Worm (Caenorhabditis elegans) whole organism, midembryonic: ENCODE results near the gene nkb-3.

ENCODE experiments used
- cog-1 ChIP-seq: sonication (generic microtip); optimal IDR thresholded peaks from 2 replicates; lab custom pipeline; 2016; ENCODE audit warnings: missing genetic modification characterization, missing compliant biosample characterization
- flt-1 ChIP-seq: fragments of 200-800 bp; sonication (Bioruptor generic); IDR thresholded peaks from 2 replicates; pipeline ENCODE4 v1.3.6; 2022; ENCODE audit warnings: missing genetic modification characterization, missing compliant biosample characterization
- klf-2 ChIP-seq: fragments of 200-800 bp; sonication (Bioruptor generic); conservative IDR thresholded peaks from 2 replicates; pipeline ENCODE4 v1.3.6; 2022; ENCODE audit warnings: missing genetic modification reagents, missing genetic modification characterization, missing compliant biosample characterization
- med-1 ChIP-seq: sonication (generic microtip); optimal IDR thresholded peaks from 2 replicates; lab custom pipeline; 2017; ENCODE audit warnings: missing genetic modification characterization, mild to moderate bottlenecking, missing compliant biosample characterization, antibody characterized with exemption, missing genetic modification reagents; ENCODE audit not compliant: insufficient read depth
- tab-1 ChIP-seq: fragments of 200-800 bp; sonication (Bioruptor generic); IDR thresholded peaks from 2 replicates; pipeline ENCODE4 v1.3.6; 2022; ENCODE audit warnings: missing genetic modification characterization, missing compliant biosample characterization
- ztf-29 ChIP-seq: fragments of 200-800 bp; sonication (Bioruptor generic); IDR thresholded peaks from 2 replicates; pipeline ENCODE4 v1.3.6; 2022; ENCODE audit warnings: missing genetic modification reagents, missing genetic modification characterization, missing compliant biosample characterization

- no peak for TF ChIP-seq med-1
- no peak for TF ChIP-seq klf-2
- no peak for TF ChIP-seq cog-1 (tag; lab: Kevin White, UChicago)
- TF ChIP-seq flt-1 (GFP tag; lab: Robert Waterston, UW), result no peak
- no peak for TF ChIP-seq ztf-29 (GFP tag; lab: Robert Waterston, UW)
- no peak for TF ChIP-seq tab-1
These were observed 22.4 kb downstream of the nkb-3 start for ce11 chrX:13747997-13748396.
